Worm (Caenorhabditis elegans) whole organism, dauer: ENCODE measurements around the gene col-72.

Experiments used
- unc-62 ChIP-seq: sonication (generic microtip); optimal IDR thresholded peaks from 2 replicates; lab custom pipeline; 2017; ENCODE audit warnings: missing biosample characterization, missing genetic modification reagents, missing genetic modification characterization

The col-72 gene

DNA sequence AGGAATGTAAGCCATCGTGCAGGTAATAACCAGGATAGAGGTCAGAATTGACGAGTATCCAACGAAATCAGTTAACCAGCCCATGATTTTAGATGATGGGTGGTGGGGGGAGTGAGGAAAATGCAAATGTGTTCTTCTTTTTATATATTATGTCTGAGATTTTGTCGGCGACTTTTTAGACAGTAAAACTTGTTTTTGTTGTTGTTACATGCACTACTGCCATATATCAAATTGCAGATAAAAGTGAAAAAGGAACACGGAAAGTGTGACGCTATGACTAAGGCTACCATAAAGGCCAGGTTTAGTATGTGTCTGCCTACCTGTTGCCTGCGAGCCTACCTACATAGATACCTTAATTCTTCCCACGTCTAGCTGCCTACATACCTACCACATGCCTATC lies at the start of gene col-72:
col-72 (minus strand) TSS at position 101 of the 400 bp plus-strand sequence.
- no peak for TF ChIP-seq unc-62

DNA sequence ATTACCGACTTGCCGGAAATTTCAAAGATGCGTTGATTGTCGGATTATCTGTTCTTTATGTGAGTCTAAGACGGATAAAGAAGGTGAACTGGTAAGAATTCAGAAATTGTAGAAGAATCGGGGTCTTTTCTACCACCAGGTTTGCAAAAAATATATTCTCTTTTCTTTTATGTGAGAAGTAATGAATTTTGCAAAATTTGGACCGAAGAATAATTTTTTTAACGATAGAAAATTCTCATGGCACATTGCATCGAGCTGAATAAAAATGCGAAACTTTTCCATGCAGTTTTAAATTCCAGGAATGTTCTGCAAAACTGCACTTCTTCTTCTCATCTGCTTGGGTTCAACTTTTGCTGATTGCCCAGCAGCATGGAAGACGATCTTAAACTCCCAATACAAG lies 49.3 kb upstream of the col-72 start, which contains the start of gene clec-130:
clec-130 (plus strand) TSS at position 301 of the 400 bp plus-strand sequence.
- TF ChIP-seq unc-62, result no peak

DNA sequence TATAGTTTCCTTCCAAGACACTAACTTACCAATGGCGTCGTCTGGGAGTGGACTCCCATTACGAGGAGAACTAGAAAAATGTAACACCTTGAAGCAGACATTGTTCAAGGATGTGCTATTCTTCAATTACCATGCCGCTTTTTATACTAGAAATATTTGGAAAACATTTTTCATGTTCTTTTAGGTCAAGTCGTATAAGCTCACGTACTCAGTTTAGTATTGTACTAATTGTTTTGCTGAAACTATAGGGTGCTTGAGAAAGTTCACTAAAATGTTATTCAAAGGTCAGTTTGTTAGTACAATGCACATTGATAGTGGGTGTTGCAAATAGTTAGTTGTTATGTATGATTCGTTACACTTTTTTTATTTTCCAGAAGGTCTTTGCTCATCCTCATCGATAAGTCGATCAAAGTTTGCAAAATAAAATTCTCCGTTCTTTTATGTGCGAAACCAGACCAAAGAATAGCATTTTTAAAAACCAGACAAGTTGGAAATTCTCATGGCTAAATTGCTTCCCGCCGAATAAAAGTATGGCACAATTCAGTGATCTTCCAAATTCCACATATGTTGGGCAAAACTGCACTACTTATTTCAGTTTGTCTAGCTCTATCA lies 47.0 kb upstream of the col-72 start, which contains the start of the genes clec-128 and clec-129:
clec-128 (minus strand) TSS at position 101 of the 612 bp plus-strand sequence.
clec-129 (plus strand) TSS at position 562 of the 612 bp plus-strand sequence.
- TF ChIP-seq unc-62, result no peak

DNA sequence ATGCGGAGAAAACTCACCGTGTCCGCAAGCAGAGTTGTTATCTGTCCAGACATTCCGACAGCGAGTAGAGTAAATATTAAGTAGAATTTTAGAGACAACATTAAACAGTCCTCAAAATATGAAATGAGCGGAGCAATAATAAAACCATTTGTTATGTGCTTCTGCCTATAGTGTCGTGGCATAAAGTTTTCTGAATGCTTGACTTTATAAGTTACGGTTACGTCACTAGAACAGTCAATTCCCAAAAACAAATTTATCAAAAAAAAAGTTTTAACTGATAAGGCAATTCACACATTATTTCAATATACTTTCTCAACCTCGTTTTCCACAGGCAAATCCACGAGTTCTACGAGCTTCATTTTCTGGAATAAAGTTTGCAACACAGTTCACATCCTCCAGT lies 45.1 kb upstream of the col-72 start, which contains the start of gene clec-127:
clec-127 (minus strand) TSS at position 101 of the 400 bp plus-strand sequence.
- no peak for TF ChIP-seq unc-62

DNA sequence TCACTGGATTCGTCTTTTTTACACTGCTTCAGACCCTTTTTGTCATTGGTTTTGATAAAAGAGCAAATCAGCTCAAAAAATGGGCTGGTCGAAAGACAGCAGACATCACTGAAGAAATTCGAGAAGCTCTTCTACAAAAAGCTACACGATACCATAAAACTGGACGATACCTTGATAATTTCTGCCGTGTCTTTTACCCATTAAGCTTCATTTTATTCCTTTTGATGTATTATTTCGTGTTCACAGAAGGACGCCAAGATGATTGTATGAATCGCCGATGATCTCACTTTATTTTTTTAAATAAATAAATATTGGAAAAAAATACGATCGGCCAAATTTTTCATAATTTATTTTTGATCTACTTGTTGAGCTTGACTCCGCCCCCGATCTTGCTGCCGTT lies 43.1 kb upstream of the col-72 start:
- no peak for TF ChIP-seq unc-62

DNA sequence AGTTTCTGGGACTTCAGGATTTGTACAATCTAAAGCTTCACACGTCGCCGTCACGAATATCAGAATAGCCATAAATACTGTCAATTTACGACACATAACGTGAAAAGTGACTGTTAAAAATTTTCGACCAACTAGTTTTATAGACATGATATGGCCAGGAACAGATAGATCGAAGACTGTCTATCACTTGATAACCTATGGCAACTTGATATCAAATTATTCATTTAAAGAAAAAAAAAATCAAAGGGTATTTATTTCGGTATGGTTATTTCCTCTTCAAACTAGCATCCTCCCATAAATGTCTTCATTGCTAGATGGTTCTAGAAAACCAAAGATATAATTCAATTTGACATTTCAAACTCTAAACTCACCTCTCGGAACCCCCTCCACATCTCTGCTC lies 38.4 kb upstream of the col-72 start, which contains the start of gene W10G11.3:
W10G11.3 (minus strand) TSS at position 101 of the 400 bp plus-strand sequence.
- TF ChIP-seq unc-62, result no peak

DNA sequence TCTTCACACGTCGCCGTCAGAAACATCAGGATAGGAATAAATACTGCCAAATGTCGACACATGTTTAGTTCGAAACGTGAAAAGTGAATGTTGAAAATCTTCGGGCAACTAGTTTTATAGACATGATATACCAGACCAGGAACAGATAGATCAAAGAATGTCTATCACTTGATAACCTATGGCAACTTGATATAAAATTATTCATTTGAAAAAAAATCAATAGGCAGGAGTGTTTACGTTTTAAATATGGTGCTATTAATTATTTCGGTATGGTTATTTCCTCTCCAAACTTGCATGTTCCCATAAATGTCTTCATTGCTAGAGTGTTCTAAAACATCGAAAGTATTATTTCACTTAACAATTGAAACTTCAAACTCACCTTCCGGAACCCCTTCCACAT lies 37.6 kb upstream of the col-72 start, which contains the start of gene W10G11.2:
W10G11.2 (minus strand) TSS at position 101 of the 400 bp plus-strand sequence.
- no peak for TF ChIP-seq unc-62

DNA sequence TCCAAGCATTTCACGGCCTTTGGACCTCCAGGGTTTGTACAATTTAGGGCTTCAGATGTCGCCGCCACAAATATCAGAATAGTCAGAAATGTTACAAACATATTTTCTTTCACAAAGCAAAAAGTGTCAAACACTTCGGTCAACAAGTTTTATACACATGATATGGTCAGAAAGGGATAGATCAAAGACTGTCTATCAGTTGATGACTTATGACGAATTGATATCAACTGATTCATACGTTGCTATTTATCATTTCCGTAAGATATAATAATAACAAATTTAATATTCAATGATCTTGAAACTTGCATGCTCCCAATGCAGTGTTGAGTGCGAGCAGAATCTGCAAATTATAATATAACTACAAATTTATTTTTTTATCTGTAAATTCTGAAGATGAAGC lies 36.6 kb upstream of the col-72 start, which contains the start of gene W10G11.1:
W10G11.1 (minus strand) TSS at position 101 of the 400 bp plus-strand sequence.
- TF ChIP-seq unc-62, result no peak

DNA sequence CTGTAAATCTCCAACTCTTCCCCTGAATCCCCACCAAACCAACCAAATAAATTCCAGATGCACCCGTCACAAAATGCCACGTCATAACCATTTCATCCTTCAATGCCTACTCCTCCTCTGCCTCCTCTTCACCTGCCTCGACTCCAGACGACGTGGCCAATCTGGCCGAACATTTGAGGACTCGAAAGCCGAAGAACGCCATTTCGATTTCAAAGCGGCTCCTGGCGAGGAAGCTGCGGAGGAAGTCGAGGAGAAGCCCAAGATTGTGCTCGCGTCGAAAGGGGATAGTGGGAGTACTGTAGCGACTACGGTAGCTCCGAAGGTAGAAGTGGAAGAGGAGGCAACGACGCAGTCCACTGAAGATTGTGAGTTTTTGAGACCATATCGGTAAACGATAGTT lies 33.4 kb upstream of the col-72 start, which contains the start of gene lgc-45:
lgc-45 (plus strand) TSS at position 56 of the 400 bp plus-strand sequence.
- TF ChIP-seq unc-62, result no peak

DNA sequence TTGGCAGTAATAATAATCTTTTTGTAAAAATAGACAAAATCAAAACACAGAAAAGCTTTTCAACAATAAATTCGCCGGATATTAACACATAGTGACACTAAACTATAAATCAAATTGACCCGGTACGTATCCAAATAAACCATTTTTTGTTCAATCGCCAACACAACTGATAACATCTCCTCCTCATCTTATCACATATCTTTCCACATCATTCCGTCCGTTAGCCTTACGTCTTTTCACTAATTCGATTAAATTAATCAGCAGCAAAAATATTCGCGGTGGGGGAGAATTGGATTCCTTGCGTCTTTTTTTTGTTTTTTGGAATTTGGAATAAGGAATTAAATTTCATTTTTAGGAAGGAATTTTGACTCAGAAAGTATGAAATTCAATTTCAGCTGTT lies 32.6 kb upstream of the col-72 start:
- TF ChIP-seq unc-62, result no peak

DNA sequence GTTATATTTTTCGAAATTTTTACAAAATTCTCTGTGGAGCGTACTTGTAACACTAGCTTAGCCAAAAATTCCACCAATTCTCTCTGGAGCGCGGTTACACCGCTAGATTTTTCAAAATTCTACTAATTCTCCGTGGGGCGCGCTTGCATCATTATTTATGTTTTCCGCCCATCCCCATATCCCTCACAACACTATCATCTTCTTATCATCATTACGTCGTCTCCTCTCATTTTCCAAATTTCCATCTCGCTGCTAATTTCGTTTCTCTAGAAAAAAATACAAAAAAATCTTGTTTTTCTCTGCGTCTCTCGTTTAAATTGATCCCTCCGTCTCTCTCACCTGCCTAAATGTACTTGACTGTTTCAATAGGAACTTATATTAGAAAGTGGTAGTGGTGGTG lies 31.3 kb upstream of the col-72 start:
- TF ChIP-seq unc-62, result no peak

DNA sequence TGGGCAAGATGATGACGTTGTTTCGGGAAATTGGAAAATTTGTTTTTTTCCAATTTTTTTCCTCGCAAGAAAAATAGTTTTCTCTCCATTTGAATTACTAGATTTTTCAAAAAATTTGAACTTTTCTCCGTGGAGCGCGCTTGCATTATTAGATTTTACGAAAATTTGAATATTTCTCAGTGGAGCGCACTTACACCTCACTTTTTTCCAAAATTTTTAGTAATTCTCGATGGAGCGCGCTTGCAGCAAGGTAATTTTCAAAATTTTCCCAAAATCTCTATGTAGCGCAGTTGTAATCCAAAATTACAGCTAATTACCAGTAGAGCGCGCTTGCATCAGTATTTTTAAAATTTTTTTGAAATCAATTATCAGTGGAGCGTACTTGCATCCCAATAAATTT lies 30.7 kb upstream of the col-72 start:
- no peak for TF ChIP-seq unc-62

DNA sequence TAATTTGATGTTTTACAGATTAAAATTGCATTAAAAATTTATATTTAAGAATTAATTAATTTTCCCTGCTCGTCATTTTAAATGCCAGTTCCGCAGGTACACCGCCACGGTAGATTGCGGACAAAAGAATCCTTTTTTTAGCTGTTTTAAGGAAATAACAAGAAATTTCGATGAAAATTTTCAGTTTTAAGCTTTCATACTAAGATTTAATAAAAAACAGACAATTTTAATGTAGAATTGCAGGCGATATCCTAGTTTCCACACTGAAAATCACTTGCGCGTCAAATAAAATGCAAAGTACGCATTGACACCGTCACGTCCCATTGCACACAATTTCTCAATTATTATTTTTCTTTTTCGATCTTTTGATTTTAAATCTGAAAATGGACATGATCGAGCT lies 29.5 kb upstream of the col-72 start, which contains the start of gene dnc-3:
dnc-3 (plus strand) TSS at position 272 of the 400 bp plus-strand sequence.
- no peak for TF ChIP-seq unc-62

DNA sequence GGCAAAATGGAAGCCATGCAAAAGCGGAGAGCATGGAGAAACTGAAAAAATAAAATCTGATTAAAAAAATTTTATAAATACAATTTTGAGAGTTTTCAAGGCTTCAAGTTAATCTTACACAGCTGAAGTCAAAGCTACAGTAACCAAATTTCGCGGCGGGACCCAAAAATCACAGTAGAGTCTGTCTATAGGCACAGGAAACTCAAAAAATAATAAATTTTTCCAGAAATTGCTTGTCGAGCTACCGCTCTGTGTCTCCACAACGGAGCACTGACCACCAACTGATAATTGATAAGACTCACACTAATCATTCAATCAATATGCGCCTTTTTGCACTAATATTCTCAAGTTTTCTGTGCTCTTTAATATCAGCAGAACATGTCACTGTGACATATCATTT lies 26.4 kb upstream of the col-72 start, which contains the start of gene W10G11.19:
W10G11.19 (plus strand) TSS at position 301 of the 400 bp plus-strand sequence.
- no peak for TF ChIP-seq unc-62

DNA sequence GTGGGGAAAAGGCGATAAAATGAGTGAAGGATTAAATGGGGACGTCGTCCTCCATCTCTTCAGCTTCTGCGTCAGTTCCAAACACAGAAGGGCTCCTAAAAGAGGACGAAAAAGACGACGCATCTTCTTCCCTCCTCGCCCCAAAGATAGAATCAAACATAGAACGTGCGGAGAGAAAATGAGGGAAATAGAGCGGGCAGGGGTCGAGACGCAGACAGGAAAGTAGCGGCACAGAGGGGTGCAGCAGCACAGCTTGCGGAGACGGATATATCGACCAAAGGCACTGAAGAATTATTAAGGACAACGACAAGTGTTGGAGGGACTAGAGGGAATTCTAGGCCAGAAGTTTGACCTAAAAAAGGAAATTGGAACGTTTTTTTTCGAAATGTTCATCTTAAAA lies 23.3 kb upstream of the col-72 start:
- TF ChIP-seq unc-62, result no peak

DNA sequence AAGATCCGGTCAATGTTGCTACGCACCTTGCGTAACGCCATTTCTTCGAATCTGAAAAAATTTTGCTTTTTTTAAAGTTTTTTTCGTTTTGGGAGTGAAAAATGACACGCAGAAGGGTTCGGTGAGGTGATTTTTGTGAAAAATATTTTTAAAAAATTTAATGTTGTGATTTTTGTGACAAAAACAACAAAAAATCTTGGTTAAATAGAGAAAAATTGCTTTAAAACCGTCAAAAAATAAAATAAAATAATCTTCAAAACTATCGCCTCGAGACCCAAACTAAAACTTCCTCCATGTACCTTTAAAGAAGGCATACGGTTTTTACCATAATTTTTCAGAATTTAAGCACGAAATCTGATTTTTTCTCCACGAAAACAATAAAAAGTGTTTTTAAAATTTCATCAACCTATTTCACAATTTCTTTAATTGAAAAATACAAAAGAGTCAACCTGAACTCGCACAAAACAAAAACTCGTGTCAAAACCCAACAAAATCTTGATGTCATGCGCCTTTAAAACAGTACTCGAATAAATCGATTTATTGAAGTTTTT lies 22.5 kb upstream of the col-72 start, which contains the start of gene apd-3:
apd-3 (minus strand) TSS at position 51 of the 551 bp plus-strand sequence.
- no peak for TF ChIP-seq unc-62

DNA sequence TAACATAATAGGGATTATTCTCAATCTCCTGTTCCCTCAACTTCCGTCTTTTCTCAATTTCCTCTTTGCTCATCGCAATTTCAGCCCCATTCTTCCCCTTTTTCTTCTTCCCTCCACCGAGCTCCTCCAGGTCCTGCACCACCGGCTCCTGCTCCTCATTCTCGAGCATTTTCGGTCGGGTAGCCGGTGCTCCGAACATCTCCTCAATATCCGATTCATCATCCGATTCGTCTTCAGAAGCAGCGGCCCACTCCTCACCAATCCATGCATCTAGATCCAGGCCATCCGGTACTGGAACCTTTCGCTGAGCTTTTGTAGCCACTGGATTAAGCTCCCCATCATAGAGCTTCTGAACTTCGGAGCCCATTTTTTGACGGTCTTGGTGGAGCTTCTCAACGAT lies 16.2 kb upstream of the col-72 start:
- TF ChIP-seq unc-62, result no peak

DNA sequence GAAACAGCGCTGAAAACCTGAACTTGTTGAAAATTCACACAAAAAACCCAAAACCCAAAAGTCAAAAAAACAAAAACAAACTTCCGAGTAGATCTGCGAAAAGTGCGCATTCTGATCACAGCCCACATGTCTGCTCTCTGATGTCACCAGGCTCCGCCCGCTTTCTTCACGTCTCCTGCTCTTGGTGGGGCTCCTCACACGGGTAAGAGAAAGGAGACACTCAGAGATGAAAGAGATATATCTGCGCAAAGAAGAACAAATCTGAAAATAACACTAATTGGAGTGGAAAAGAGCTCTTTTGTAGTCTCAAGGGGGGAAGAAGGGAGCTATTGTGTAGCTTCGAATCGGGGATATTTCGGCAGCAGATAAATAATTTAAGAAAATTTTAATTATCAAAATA lies 4.3 kb upstream of the col-72 start, which contains the start of gene ncs-6:
ncs-6 (minus strand) TSS at position 261 of the 400 bp plus-strand sequence.
- TF ChIP-seq unc-62, result no peak
